Fruit fly (Drosophila melanogaster) whole organism, embryonic: ENCODE results near the gene faf.

Experiments
- D19A ChIP-seq: fragments of 200-800 bp; optimal IDR thresholded peaks from 3 replicates; lab custom pipeline; 2019; ENCODE audit warnings: missing biosample characterization, mild to moderate bottlenecking, missing genetic modification characterization, moderate library complexity
- MESR4 ChIP-seq: fragments of 200-800 bp; sonication (Bioruptor generic); optimal IDR thresholded peaks from 2 replicates; lab custom pipeline; 2018; ENCODE audit warnings: missing biosample characterization, mild to moderate bottlenecking, missing genetic modification characterization, moderate library complexity
- dati ChIP-seq: fragments of 200-800 bp; sonication (Bioruptor generic); IDR thresholded peaks from 2 replicates; pipeline ENCODE4 v1.3.6; 2022; ENCODE audit warnings: missing biosample characterization, missing genetic modification characterization
- fd3F ChIP-seq: fragments of 200-800 bp; sonication (Bioruptor generic); optimal IDR thresholded peaks from 2 replicates; lab custom pipeline; 2018; ENCODE audit warnings: missing biosample characterization, mild to moderate bottlenecking, missing genetic modification characterization, moderate library complexity
- fd96Cb ChIP-seq: fragments of 200-800 bp; sonication (Bioruptor generic); optimal IDR thresholded peaks from 2 replicates; lab custom pipeline; 2018; ENCODE audit warnings: missing biosample characterization, mild to moderate bottlenecking, missing genetic modification characterization, moderate library complexity

- TF ChIP-seq MESR4 (GFP tag; lab: Kevin White, UChicago) (no peak), fd3F (no peak), fd96Cb (tag; lab: Kevin White, UChicago) (no peak), dati (GFP tag; lab: Robert Waterston, UW) (no peak), D19A (tag; lab: Kevin White, UChicago) (no peak)
Measured at dm6 chr3R:31826422-31826821, 49.6 kb downstream of the faf start.
